Worm (Caenorhabditis elegans) whole organism, L1 larva: ENCODE data around the gene F09B9.5.

Experiments
- C04F5.9 ChIP-seq: sonication (generic microtip); optimal IDR thresholded peaks from 2 replicates; lab custom pipeline; 2016; ENCODE audit warnings: missing genetic modification characterization, missing compliant biosample characterization
- C16A3.4 ChIP-seq: fragments of 150-350 bp; optimal IDR thresholded peaks from 2 replicates; lab custom pipeline; 2014; ENCODE audit warnings: missing biosample characterization, missing genetic modification characterization
- C34B4.2 ChIP-seq: sonication (generic microtip); optimal IDR thresholded peaks from 2 replicates; lab custom pipeline; 2017; ENCODE audit warnings: mild to moderate bottlenecking, missing genetic modification characterization, missing compliant biosample characterization
- blmp-1 ChIP-seq: fragments of 150-350 bp; optimal IDR thresholded peaks from 2 replicates; lab custom pipeline; 2014; ENCODE audit warnings: missing biosample characterization, missing genetic modification characterization
- ceh-90 ChIP-seq: sonication (generic microtip); optimal IDR thresholded peaks from 2 replicates; lab custom pipeline; 2016; ENCODE audit warnings: missing genetic modification characterization, missing compliant biosample characterization
- efl-1 ChIP-seq, 4 experiments: fragments of 150-350 bp; optimal IDR thresholded peaks in 3 of 4; peaks in 1 of 4; 1 replicate in 1 of 4; 2 replicates in 3 of 4; lab custom pipeline; 2014; ENCODE audit warnings: missing biosample characterization in 2 of 4, missing genetic modification characterization in 2 of 4, missing genetic modification reagents in 2 of 4
- efl-3 ChIP-seq: fragments of 200-800 bp; sonication (Bioruptor generic); optimal IDR thresholded peaks from 2 replicates; lab custom pipeline; 2018; ENCODE audit warnings: mild to moderate bottlenecking, missing genetic modification characterization, missing compliant biosample characterization
- egl-13 ChIP-seq: sonication (generic microtip); optimal IDR thresholded peaks from 2 replicates; lab custom pipeline; 2016; ENCODE audit warnings: missing genotype, missing genetic modification reagents, missing genetic modification characterization, missing compliant biosample characterization
- elt-3 ChIP-seq, 6 experiments: fragments of 150-350 bp in 1 of 6; sonication (generic microtip); optimal IDR thresholded peaks; 2 replicates each; lab custom pipeline; 2017 to 2018; ENCODE audit warnings: missing biosample characterization in 6 of 6, missing genetic modification characterization in 6 of 6, inconsistent platforms in 1 of 6
- ets-5 ChIP-seq: fragments of 200-800 bp; sonication (Bioruptor generic); IDR thresholded peaks from 2 replicates; pipeline ENCODE4 v1.3.6; 2022; ENCODE audit warnings: missing genetic modification characterization, missing compliant biosample characterization
- fkh-4 ChIP-seq: sonication (generic microtip); optimal IDR thresholded peaks from 2 replicates; lab custom pipeline; 2016; ENCODE audit warnings: missing compliant biosample characterization, missing genetic modification characterization, borderline replicate concordance
- fos-1 ChIP-seq: fragments of 150-350 bp; optimal IDR thresholded peaks from 2 replicates; lab custom pipeline; 2014; ENCODE audit warnings: missing biosample characterization, missing genetic modification characterization
- grh-1 ChIP-seq: fragments of 200-800 bp; sonication (Bioruptor generic); IDR thresholded peaks from 2 replicates; pipeline ENCODE4 v1.3.6; 2022; ENCODE audit warnings: missing genetic modification reagents, missing genetic modification characterization, missing compliant biosample characterization
- hpl-2 ChIP-seq: fragments of 150-350 bp; optimal IDR thresholded peaks from 2 replicates; lab custom pipeline; 2014; ENCODE audit warnings: missing biosample characterization, missing genetic modification reagents, missing genetic modification characterization
- lin-14 ChIP-seq: fragments of 200-800 bp; sonication (Bioruptor generic); optimal IDR thresholded peaks from 2 replicates; lab custom pipeline; 2018; ENCODE audit warnings: mild to moderate bottlenecking, missing genetic modification characterization, moderate library complexity, missing compliant biosample characterization
- lin-15B ChIP-seq: fragments of 150-350 bp; sonication (generic microtip); optimal IDR thresholded peaks from 3 replicates; lab custom pipeline; 2014; ENCODE audit warnings: missing biosample characterization, missing genetic modification characterization
- lin-39 ChIP-seq: fragments of 150-350 bp; optimal IDR thresholded peaks from 2 replicates; lab custom pipeline; 2014; ENCODE audit warnings: missing biosample characterization, missing genetic modification reagents, missing genetic modification characterization
- lsy-2 ChIP-seq, 2 experiments: fragments of 150-350 bp; optimal IDR thresholded peaks; 2 replicates each; lab custom pipeline; 2014; ENCODE audit warnings: missing biosample characterization in 2 of 2, missing genetic modification characterization in 2 of 2
- mdl-1 ChIP-seq, 2 experiments: fragments of 150-350 bp; optimal IDR thresholded peaks; 2 replicates each; lab custom pipeline; 2014 to 2017; ENCODE audit warnings: missing biosample characterization in 2 of 2, missing genetic modification characterization in 2 of 2, inconsistent platforms in 1 of 2
- mef-2 ChIP-seq: fragments of 150-350 bp; optimal IDR thresholded peaks from 2 replicates; lab custom pipeline; 2014; ENCODE audit warnings: missing biosample characterization, missing genetic modification characterization
- nhr-11 ChIP-seq: fragments of 150-350 bp; optimal IDR thresholded peaks from 2 replicates; lab custom pipeline; 2014; ENCODE audit warnings: missing biosample characterization, missing genetic modification characterization
- nhr-19 ChIP-seq: fragments of 200-800 bp; sonication (Bioruptor generic); conservative IDR thresholded peaks from 2 replicates; pipeline ENCODE4 v1.3.6; 2022; ENCODE audit warnings: missing genetic modification characterization, missing compliant biosample characterization
- nhr-20 ChIP-seq: sonication (generic microtip); optimal IDR thresholded peaks from 2 replicates; lab custom pipeline; 2016; ENCODE audit warnings: mild to moderate bottlenecking, missing genetic modification characterization, missing compliant biosample characterization
- nhr-237 ChIP-seq: fragments of 150-350 bp; optimal IDR thresholded peaks from 2 replicates; lab custom pipeline; 2014; ENCODE audit warnings: missing biosample characterization, missing genetic modification characterization
- nhr-71 ChIP-seq: sonication (generic microtip); optimal IDR thresholded peaks from 2 replicates; lab custom pipeline; 2016; ENCODE audit warnings: mild to moderate bottlenecking, missing genetic modification characterization, moderate library complexity, missing compliant biosample characterization
- nhr-76 ChIP-seq: sonication (generic microtip); optimal IDR thresholded peaks from 2 replicates; lab custom pipeline; 2017; ENCODE audit warnings: missing biosample characterization, missing genetic modification characterization
- nhr-84 ChIP-seq: sonication (generic microtip); optimal IDR thresholded peaks from 2 replicates; lab custom pipeline; 2017; ENCODE audit warnings: missing biosample characterization, missing genetic modification characterization
- nhr-85 ChIP-seq: sonication (generic microtip); peaks from one replicate; lab custom pipeline; 2016; ENCODE audit warnings: missing genetic modification characterization, inconsistent platforms, missing compliant biosample characterization
- pax-3 ChIP-seq: fragments of 200-800 bp; sonication (Bioruptor generic); optimal IDR thresholded peaks from 2 replicates; lab custom pipeline; 2018; ENCODE audit warnings: mild to moderate bottlenecking, missing genetic modification characterization, moderate library complexity, missing compliant biosample characterization
- pqm-1 ChIP-seq: sonication (generic microtip); optimal IDR thresholded peaks from 3 replicates; lab custom pipeline; 2017; ENCODE audit warnings: missing biosample characterization, missing genetic modification characterization
- rnt-1 ChIP-seq: sonication (generic microtip); optimal IDR thresholded peaks from 2 replicates; lab custom pipeline; 2016; ENCODE audit warnings: mild to moderate bottlenecking, missing genetic modification characterization, moderate library complexity, missing compliant biosample characterization
- swsn-7 ChIP-seq: sonication (generic microtip); optimal IDR thresholded peaks from 2 replicates; lab custom pipeline; 2016; ENCODE audit warnings: missing genetic modification characterization, missing compliant biosample characterization
- tbx-2 ChIP-seq: sonication (generic microtip); optimal IDR thresholded peaks from 2 replicates; lab custom pipeline; 2016; ENCODE audit warnings: missing genetic modification characterization, missing compliant biosample characterization
- unc-30 ChIP-seq: sonication (generic microtip); optimal IDR thresholded peaks from 2 replicates; lab custom pipeline; 2017; ENCODE audit warnings: missing biosample characterization, missing genetic modification characterization
- unc-86 ChIP-seq: sonication (generic microtip); optimal IDR thresholded peaks from 2 replicates; lab custom pipeline; 2016; ENCODE audit warnings: missing genetic modification characterization, missing compliant biosample characterization
- vab-15 ChIP-seq: sonication (generic microtip); optimal IDR thresholded peaks from 2 replicates; lab custom pipeline; 2017; ENCODE audit warnings: missing genotype, mild to moderate bottlenecking, missing genetic modification characterization, missing compliant biosample characterization
- zag-1 ChIP-seq: fragments of 150-350 bp; optimal IDR thresholded peaks from 2 replicates; lab custom pipeline; 2014; ENCODE audit warnings: missing biosample characterization, missing genetic modification characterization
- zip-4 ChIP-seq: fragments of 200-800 bp; sonication (Bioruptor generic); optimal IDR thresholded peaks from 2 replicates; lab custom pipeline; 2018; ENCODE audit warnings: mild to moderate bottlenecking, missing genetic modification characterization, moderate library complexity, missing compliant biosample characterization
- ztf-11 ChIP-seq, 2 experiments: sonication (generic microtip); optimal IDR thresholded peaks; 2 replicates each; lab custom pipeline; 2016 to 2017; ENCODE audit warnings: missing genetic modification characterization in 2 of 2, missing biosample characterization in 1 of 2, missing compliant biosample characterization in 1 of 2

Gene F09B9.5

DNA sequence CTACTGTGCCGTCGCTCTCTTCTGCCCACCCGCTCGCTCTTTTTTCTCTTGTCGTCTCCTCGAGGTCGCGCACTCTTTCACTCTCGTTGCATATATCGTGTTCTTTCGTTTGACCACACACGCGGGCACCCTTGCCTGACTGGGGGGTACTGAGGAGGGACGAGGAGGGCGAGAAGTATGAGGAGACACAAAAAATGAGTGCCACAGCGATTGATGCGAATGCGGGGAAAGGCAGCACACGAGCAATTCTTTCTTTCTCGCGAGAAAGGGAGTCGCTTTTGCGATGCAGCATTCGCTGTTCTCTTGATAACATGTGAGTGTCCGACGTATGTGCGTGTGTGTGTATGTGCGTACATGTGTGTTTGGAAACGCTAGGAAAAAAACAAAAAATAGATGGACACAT lies 33.9 kb downstream of the F09B9.5 start (continued):
- TF ChIP-seq C04F5.9 (tag; lab: Kevin White, UChicago), result no peak
- no peak for TF ChIP-seq efl-3
- no peak for TF ChIP-seq vab-15 (tag; lab: Kevin White, UChicago)
- peak; percentile 68 for TF ChIP-seq pax-3 (tag; lab: Kevin White, UChicago)
- peak; percentile 68 for TF ChIP-seq unc-86 (tag; lab: Kevin White, UChicago)
- peak; percentile 40 for TF ChIP-seq blmp-1 (tag; lab: Kevin White, UChicago)
- TF ChIP-seq zag-1 (tag; lab: Kevin White, UChicago), result no peak
- peak; percentile 78 for TF ChIP-seq swsn-7

DNA sequence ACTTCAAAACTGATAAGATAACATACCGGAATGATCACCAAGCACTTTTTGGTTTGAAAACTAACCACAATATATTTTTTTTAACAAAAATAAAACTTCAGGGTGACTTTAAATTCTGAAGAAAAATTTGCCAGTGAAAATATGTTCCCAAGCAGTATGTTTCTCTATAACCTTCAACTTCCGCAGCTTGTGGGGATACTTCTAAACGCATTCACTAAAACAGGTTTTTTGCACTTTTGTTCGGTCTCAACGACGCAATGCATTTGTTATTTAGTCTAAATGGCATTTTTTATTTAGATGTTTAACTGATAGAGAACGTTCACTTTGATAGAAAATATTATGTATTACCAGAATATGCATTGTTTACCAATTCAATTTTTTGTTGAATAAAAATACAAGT lies 34.6 kb downstream of the F09B9.5 start:
- TF ChIP-seq lin-14 (GFP tag; lab: Kevin White, UChicago) (peak; percentile 14), nhr-20 (tag; lab: Kevin White, UChicago) (no peak), rnt-1 (tag; lab: Kevin White, UChicago) (no peak), hpl-2 (GFP tag; lab: Kevin White, UChicago) (no peak), efl-1 (optimal IDR thresholded peaks at IDR 0.05; lab: Kevin White, UChicago) (no peak), efl-1 (GFP tag; optimal IDR thresholded peaks at IDR 0.05 in 1 of 2; lab: Kevin White, UChicago) (peak in 1 of 2 experiments; percentile 62), ceh-90 (tag; lab: Kevin White, UChicago) (no peak), nhr-71 (no peak), grh-1 (GFP tag; lab: Robert Waterston, UW) (peak; percentile 76), elt-3 (tag; optimal IDR thresholded peaks at IDR 0.05; lab: Kevin White, UChicago) (peak in 1 of 6 experiments; percentile 38), nhr-85 (tag; lab: Kevin White, UChicago) (peak; percentile 60), nhr-76 (tag; lab: Kevin White, UChicago) (no peak), tbx-2 (tag; lab: Kevin White, UChicago) (no peak), fos-1 (tag; lab: Kevin White, UChicago) (no peak), lin-39 (tag; lab: Kevin White, UChicago) (no peak), nhr-11 (tag; lab: Kevin White, UChicago) (no peak), blmp-1 (tag; lab: Kevin White, UChicago) (peak; percentile 27)

DNA sequence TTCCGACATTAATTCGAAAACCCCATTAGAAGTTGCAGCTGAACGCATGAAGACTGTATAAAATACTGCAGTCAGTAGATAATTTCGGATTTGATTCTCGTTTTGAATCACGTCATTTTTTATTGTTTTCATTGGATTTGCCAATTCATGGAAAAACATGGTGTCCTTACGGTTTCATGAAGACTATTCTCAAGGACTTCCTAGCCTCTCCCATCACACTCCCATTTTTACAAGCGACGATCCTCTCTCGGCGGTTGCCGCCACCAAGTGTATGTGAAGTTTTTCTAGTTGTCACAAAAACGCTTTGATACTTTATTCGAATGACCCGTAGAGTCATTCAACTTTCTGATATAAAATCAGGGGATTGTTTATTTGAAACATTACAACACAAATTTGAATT lies 35.2 kb downstream of the F09B9.5 start:
- TF ChIP-seq mdl-1 (tag; optimal IDR thresholded peaks at IDR 0.05; lab: Kevin White, UChicago) (no peak), unc-30 (tag; lab: Kevin White, UChicago) (no peak), zip-4 (no peak), lin-14 (GFP tag; lab: Kevin White, UChicago) (peak; percentile 59), ztf-11 (tag; optimal IDR thresholded peaks at IDR 0.05; lab: Kevin White, UChicago) (no peak), C16A3.4 (tag; lab: Kevin White, UChicago) (no peak), fkh-4 (tag; lab: Kevin White, UChicago) (no peak), mef-2 (no peak), pqm-1 (no peak), zag-1 (tag; lab: Kevin White, UChicago) (no peak), lsy-2 (tag; optimal IDR thresholded peaks at IDR 0.05; lab: Kevin White, UChicago) (peak in 1 of 2 experiments; percentile 1), nhr-84 (tag; lab: Kevin White, UChicago) (no peak), C34B4.2 (tag; lab: Kevin White, UChicago) (no peak), nhr-19 (GFP tag; lab: Robert Waterston, UW) (no peak), nhr-237 (tag; lab: Kevin White, UChicago) (no peak), blmp-1 (tag; lab: Kevin White, UChicago) (peak; percentile 53), pax-3 (tag; lab: Kevin White, UChicago) (no peak), lin-15B (tag; lab: Kevin White, UChicago) (no peak), egl-13 (tag; lab: Kevin White, UChicago) (no peak), ets-5 (GFP tag; lab: Robert Waterston, UW) (no peak)
- TF ChIP-seq, all 84 proteins: peak for 3
